Worm (Caenorhabditis elegans): ENCODE data around the gene F20G2.5.

DNA sequence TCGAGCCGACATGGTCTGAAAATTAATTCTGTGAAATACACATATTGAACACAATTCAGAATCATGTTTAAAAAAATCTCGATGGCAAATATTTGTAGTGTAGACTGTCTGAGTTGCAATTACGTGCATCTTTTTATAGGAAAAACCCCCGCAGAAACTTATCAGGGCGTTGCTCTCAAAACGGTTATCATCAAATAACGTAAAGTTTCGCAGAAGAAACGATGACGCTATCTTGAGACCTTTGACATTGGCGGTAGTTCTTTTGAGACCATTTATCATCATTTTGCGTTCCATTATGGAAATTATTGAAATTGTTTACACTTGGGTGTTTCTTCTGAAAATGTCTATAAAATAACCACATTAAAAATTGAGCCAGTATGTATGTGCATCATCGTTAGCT is 40.5 kb upstream of the F20G2.5 start, which contains the start of gene dct-17:
- TF ChIP-seq unc-62 (GFP tag; optimal IDR thresholded peaks at IDR 0.05) (no peak), ceh-16 (tag; optimal IDR thresholded peaks at IDR 0.05) (no peak), lin-13 (GFP tag; optimal IDR thresholded peaks at IDR 0.05) (no peak)
